Fruit fly (Drosophila melanogaster) whole organism, embryonic: ENCODE measurements around the gene Cdc45.
A peak's percentile ranks its signal among the peaks of the same experiment; 100 is the strongest.

Experiments used
- B-H1 ChIP-seq: fragments of 200-800 bp; sonication (Bioruptor generic); IDR thresholded peaks from 3 replicates; pipeline ENCODE4 v1.3.6; 2022; ENCODE audit warnings: missing biosample characterization, missing genetic modification characterization
- CG10147 ChIP-seq: fragments of 200-800 bp; sonication (Bioruptor generic); optimal IDR thresholded peaks from 2 replicates; lab custom pipeline; 2019; ENCODE audit warnings: missing biosample characterization, mild to moderate bottlenecking, missing genetic modification characterization, moderate library complexity
- CG10267 ChIP-seq: fragments of 200-800 bp; sonication (Bioruptor generic); optimal IDR thresholded peaks from 2 replicates; lab custom pipeline; 2018; ENCODE audit warnings: missing biosample characterization, mild to moderate bottlenecking, missing genetic modification characterization, moderate library complexity
- CG10274 ChIP-seq: fragments of 200-800 bp; sonication (Bioruptor generic); optimal IDR thresholded peaks from 3 replicates; lab custom pipeline; 2017; ENCODE audit warnings: missing biosample characterization, mild to moderate bottlenecking, missing genetic modification characterization
- CG11085 ChIP-seq: fragments of 200-800 bp; sonication (Bioruptor generic); IDR thresholded peaks from 2 replicates; pipeline ENCODE4 v1.3.6; 2022; ENCODE audit warnings: missing biosample characterization, missing genetic modification characterization
- CG11247 ChIP-seq: fragments of 200-800 bp; sonication (Bioruptor generic); IDR thresholded peaks from 2 replicates; pipeline ENCODE4 v1.3.6; 2022; ENCODE audit warnings: missing biosample characterization, missing genetic modification characterization
- CG11398 ChIP-seq: fragments of 200-800 bp; sonication (Bioruptor generic); optimal IDR thresholded peaks from 2 replicates; lab custom pipeline; 2016; ENCODE audit warnings: missing biosample characterization, missing genetic modification characterization
- CG12219 ChIP-seq: fragments of 200-800 bp; sonication (Bioruptor generic); optimal IDR thresholded peaks from 3 replicates; lab custom pipeline; 2018; ENCODE audit warnings: missing biosample characterization, mild to moderate bottlenecking, missing genetic modification characterization
- CG12769 ChIP-seq: fragments of 200-800 bp; sonication (Bioruptor generic); optimal IDR thresholded peaks from 2 replicates; lab custom pipeline; 2019; ENCODE audit warnings: missing biosample characterization, mild to moderate bottlenecking, missing genetic modification characterization, moderate library complexity
- CG1603 ChIP-seq: fragments of 200-800 bp; sonication (Bioruptor generic); optimal IDR thresholded peaks from 2 replicates; lab custom pipeline; 2019; ENCODE audit warnings: missing biosample characterization, mild to moderate bottlenecking, missing genetic modification characterization, moderate library complexity
- CG17385 ChIP-seq: fragments of 200-800 bp; sonication (Bioruptor generic); optimal IDR thresholded peaks from 3 replicates; lab custom pipeline; 2018; ENCODE audit warnings: missing biosample characterization, mild to moderate bottlenecking, missing genetic modification characterization
- CG17829 ChIP-seq: fragments of 200-800 bp; optimal IDR thresholded peaks from 2 replicates; lab custom pipeline; 2019; ENCODE audit warnings: missing biosample characterization, mild to moderate bottlenecking, missing genetic modification characterization, moderate library complexity
- CG17912 ChIP-seq: fragments of 200-800 bp; sonication (Bioruptor generic); optimal IDR thresholded peaks from 2 replicates; lab custom pipeline; 2018; ENCODE audit warnings: missing biosample characterization, mild to moderate bottlenecking, missing genetic modification characterization
- CG18599 ChIP-seq: fragments of 200-800 bp; sonication (Bioruptor generic); optimal IDR thresholded peaks from 3 replicates; lab custom pipeline; 2017; ENCODE audit warnings: missing biosample characterization, missing genetic modification characterization, mild to moderate bottlenecking, moderate library complexity, missing genetic modification reagents
- CG18764 ChIP-seq: fragments of 200-800 bp; sonication (Bioruptor generic); optimal IDR thresholded peaks from 3 replicates; lab custom pipeline; 2016; ENCODE audit warnings: missing biosample characterization, missing genetic modification characterization
- CG2889 ChIP-seq: fragments of 200-800 bp; sonication (Bioruptor generic); IDR thresholded peaks from 3 replicates; pipeline ENCODE4 v1.3.6; 2022; ENCODE audit warnings: missing biosample characterization, missing genetic modification characterization
- CG3847 ChIP-seq: fragments of 200-800 bp; sonication (Bioruptor generic); IDR thresholded peaks from 2 replicates; pipeline ENCODE4 v1.3.6; 2022; ENCODE audit warnings: missing biosample characterization, missing genetic modification characterization
- CG7357 ChIP-seq: fragments of 200-800 bp; sonication (Bioruptor generic); IDR thresholded peaks from 3 replicates; pipeline ENCODE4 v1.3.6; 2022; ENCODE audit warnings: missing biosample characterization, missing genetic modification characterization
- CG7556 ChIP-seq: fragments of 200-800 bp; sonication (Bioruptor generic); optimal IDR thresholded peaks from 2 replicates; lab custom pipeline; 2017; ENCODE audit warnings: missing biosample characterization, mild to moderate bottlenecking, missing genetic modification characterization
- CG8359 ChIP-seq: fragments of 200-800 bp; sonication (Bioruptor generic); optimal IDR thresholded peaks from 2 replicates; lab custom pipeline; 2017; ENCODE audit warnings: missing biosample characterization, mild to moderate bottlenecking, missing genetic modification characterization, borderline replicate concordance
- E2f1 ChIP-seq: fragments of 200-800 bp; sonication (Bioruptor generic); IDR thresholded peaks from 2 replicates; pipeline ENCODE4 v1.3.6; 2022; ENCODE audit warnings: missing biosample characterization, missing genetic modification characterization
- HLH4C ChIP-seq: fragments of 200-800 bp; sonication (Bioruptor generic); IDR thresholded peaks from 3 replicates; pipeline ENCODE4 v1.3.6; 2022; ENCODE audit warnings: missing biosample characterization, missing genetic modification characterization; ENCODE audit not compliant: partially characterized antibody
- Myb ChIP-seq: fragments of 200-800 bp; sonication (Bioruptor generic); optimal IDR thresholded peaks from 2 replicates; lab custom pipeline; 2016; ENCODE audit warnings: missing biosample characterization, missing genetic modification characterization
- NC2β ChIP-seq: fragments of 200-800 bp; sonication (Bioruptor generic); optimal IDR thresholded peaks from 2 replicates; lab custom pipeline; 2016; ENCODE audit warnings: missing biosample characterization, missing genetic modification characterization
- Oaz ChIP-seq: fragments of 200-800 bp; sonication (Bioruptor generic); IDR thresholded peaks from 2 replicates; pipeline ENCODE4 v1.3.6; 2022; ENCODE audit warnings: missing biosample characterization, missing genetic modification characterization
- Opbp ChIP-seq: fragments of 200-800 bp; sonication (Bioruptor generic); IDR thresholded peaks from 3 replicates; pipeline ENCODE4 v1.3.6; 2022; ENCODE audit warnings: missing biosample characterization, missing genetic modification characterization; ENCODE audit not compliant: partially characterized antibody
- Rx ChIP-seq: fragments of 200-800 bp; sonication (Bioruptor generic); IDR thresholded peaks from 2 replicates; pipeline ENCODE4 v1.3.6; 2022; ENCODE audit warnings: missing biosample characterization, missing genetic modification characterization
- Sry-δ ChIP-seq: fragments of 200-800 bp; sonication (Bioruptor generic); optimal IDR thresholded peaks from 2 replicates; lab custom pipeline; 2016; ENCODE audit warnings: missing biosample characterization, missing genetic modification characterization
- Taf1 ChIP-seq: fragments of 200-800 bp; sonication (Bioruptor generic); IDR thresholded peaks from 2 replicates; pipeline ENCODE4 v1.3.6; 2022; ENCODE audit warnings: missing biosample characterization, missing genetic modification characterization
- abd-A ChIP-seq: fragments of 200-800 bp; sonication (Bioruptor generic); optimal IDR thresholded peaks from 3 replicates; lab custom pipeline; 2019; ENCODE audit warnings: missing biosample characterization, mild to moderate bottlenecking, missing genetic modification characterization, moderate library complexity
- ap ChIP-seq: fragments of 200-800 bp; sonication (Bioruptor generic); IDR thresholded peaks from 2 replicates; pipeline ENCODE4 v1.3.6; 2022; ENCODE audit warnings: missing biosample characterization, missing genetic modification characterization
- chif ChIP-seq, 2 experiments: fragments of 200-800 bp; sonication (Bioruptor generic); optimal IDR thresholded peaks; 3 replicates each; lab custom pipeline; 2016; ENCODE audit warnings: missing biosample characterization in 2 of 2, missing genetic modification characterization in 2 of 2
- chinmo ChIP-seq: fragments of 200-800 bp; sonication (Bioruptor generic); IDR thresholded peaks from 4 replicates; pipeline ENCODE4 v1.3.6; 2022; ENCODE audit warnings: missing biosample characterization, missing genetic modification characterization; ENCODE audit not compliant: partially characterized antibody
- crp ChIP-seq, 2 experiments: fragments of 200-800 bp; sonication (Bioruptor generic); optimal IDR thresholded peaks; 2 replicates in 1 of 2; 3 replicates in 1 of 2; lab custom pipeline; 2017; ENCODE audit warnings: missing biosample characterization in 2 of 2, missing genetic modification characterization in 2 of 2, mild to moderate bottlenecking in 1 of 2, moderate library complexity in 1 of 2
- exex ChIP-seq: fragments of 200-800 bp; sonication (Bioruptor generic); optimal IDR thresholded peaks from 4 replicates; lab custom pipeline; 2018; ENCODE audit warnings: missing biosample characterization, mild to moderate bottlenecking, missing genetic modification characterization, moderate library complexity
- fu2 ChIP-seq: fragments of 200-800 bp; sonication (Bioruptor generic); optimal IDR thresholded peaks from 2 replicates; lab custom pipeline; 2016; ENCODE audit warnings: missing biosample characterization, missing genetic modification characterization
- grau ChIP-seq: fragments of 200-800 bp; optimal IDR thresholded peaks from 3 replicates; lab custom pipeline; 2019; ENCODE audit warnings: missing biosample characterization, mild to moderate bottlenecking, missing genetic modification characterization, moderate library complexity
- hb ChIP-seq: fragments of 200-800 bp; sonication (Bioruptor generic); IDR thresholded peaks from 3 replicates; pipeline ENCODE4 v1.3.6; 2022; ENCODE audit warnings: missing biosample characterization, missing genetic modification characterization; ENCODE audit not compliant: partially characterized antibody
- jumu ChIP-seq: fragments of 200-800 bp; sonication (Bioruptor generic); optimal IDR thresholded peaks from 3 replicates; lab custom pipeline; 2016; ENCODE audit warnings: missing biosample characterization, missing genetic modification characterization
- lov ChIP-seq, 2 experiments: fragments of 200-800 bp in 1 of 2; fragments of >200 bp in 1 of 2; sonication (Bioruptor generic) in 1 of 2; IDR thresholded peaks in 1 of 2; optimal IDR thresholded peaks in 1 of 2; 2 replicates in 1 of 2; 3 replicates in 1 of 2; pipeline versions ENCODE4 v1.3.6 to Lab custom; 2017 to 2022; ENCODE audit warnings: missing biosample characterization in 1 of 2, missing genetic modification characterization in 1 of 2
- luna ChIP-seq: fragments of 200-800 bp; sonication (Bioruptor generic); optimal IDR thresholded peaks from 2 replicates; lab custom pipeline; 2016; ENCODE audit warnings: missing biosample characterization, missing genetic modification characterization
- nmo ChIP-seq: fragments of 200-800 bp; sonication (Bioruptor generic); optimal IDR thresholded peaks from 2 replicates; lab custom pipeline; 2018; ENCODE audit warnings: missing biosample characterization, mild to moderate bottlenecking, missing genetic modification characterization, moderate library complexity
- org-1 ChIP-seq: fragments of 200-800 bp; sonication (Bioruptor generic); optimal IDR thresholded peaks from 2 replicates; lab custom pipeline; 2017; ENCODE audit warnings: missing biosample characterization, missing genetic modification characterization
- psq ChIP-seq: fragments of 200-800 bp; sonication (Bioruptor generic); optimal IDR thresholded peaks from 2 replicates; lab custom pipeline; 2017; ENCODE audit warnings: missing biosample characterization, missing genetic modification characterization
- repo ChIP-seq: fragments of 200-800 bp; sonication (Bioruptor generic); optimal IDR thresholded peaks from 2 replicates; lab custom pipeline; 2016; ENCODE audit warnings: missing biosample characterization, missing genetic modification characterization
- rib ChIP-seq: fragments of 200-800 bp; sonication (Bioruptor generic); IDR thresholded peaks from 2 replicates; pipeline ENCODE4 v1.3.6; 2022; ENCODE audit warnings: missing biosample characterization, missing genetic modification characterization
- seq ChIP-seq: fragments of 200-800 bp; sonication (Bioruptor generic); IDR thresholded peaks from 2 replicates; pipeline ENCODE4 v1.3.6; 2022; ENCODE audit warnings: missing biosample characterization, missing genetic modification characterization
- tll ChIP-seq, 2 experiments: fragments of 200-800 bp in 1 of 2; fragments of >200 bp in 1 of 2; sonication (Bioruptor generic) in 1 of 2; optimal IDR thresholded peaks; 2 replicates each; lab custom pipeline; 2017 to 2019; ENCODE audit warnings: missing biosample characterization in 2 of 2, missing genetic modification characterization in 2 of 2, mild to moderate bottlenecking in 1 of 2, moderate library complexity in 1 of 2
- ttk ChIP-seq: fragments of 200-800 bp; sonication (Bioruptor generic); IDR thresholded peaks from 2 replicates; pipeline ENCODE4 v2.1.2; 2022; ENCODE audit warnings: missing biosample characterization, missing genetic modification characterization
- wdn ChIP-seq: fragments of 200-800 bp; sonication (Bioruptor generic); IDR thresholded peaks from 2 replicates; pipeline ENCODE4 v1.3.6; 2022; ENCODE audit warnings: missing biosample characterization, missing genetic modification characterization

Cdc45 gene

DNA sequence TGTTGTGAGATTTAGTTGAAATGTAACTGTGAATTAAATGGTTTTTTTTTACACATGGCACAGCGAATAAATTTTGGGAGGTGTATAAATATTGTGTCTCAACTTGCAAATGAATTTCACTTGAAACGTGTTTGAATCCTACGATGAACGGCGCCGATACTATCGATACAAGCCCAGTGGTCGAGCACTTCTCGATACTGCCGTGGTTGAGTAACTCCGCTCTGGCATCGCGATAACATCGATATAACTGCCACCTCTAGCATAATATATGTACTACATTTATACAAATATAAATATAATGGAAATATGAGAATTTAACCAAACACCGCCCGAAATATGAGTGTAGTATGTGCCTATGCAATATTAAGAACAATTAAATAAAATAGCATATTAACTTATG lies 2.7 kb upstream of the Cdc45 start (continued):
- no peak for TF ChIP-seq luna
- TF ChIP-seq NC2β (GFP tag; lab: Kevin White, UChicago), result no peak
- TF ChIP-seq CG17829 (tag; lab: Kevin White, UChicago), result peak; percentile 25
- TF ChIP-seq Sry-δ (GFP tag; lab: Kevin White, UChicago), result peak; percentile 96
- no peak for TF ChIP-seq chif (GFP tag; optimal IDR thresholded peaks at IDR 0.05; lab: Kevin White, UChicago)
- no peak for TF ChIP-seq CG12219 (GFP tag; lab: Kevin White, UChicago)
- no peak for TF ChIP-seq abd-A (tag; lab: Kevin White, UChicago)
- no peak for TF ChIP-seq org-1 (GFP tag; lab: Kevin White, UChicago)
- no peak for TF ChIP-seq CG7556
- TF ChIP-seq CG1603 (tag; lab: Kevin White, UChicago), result peak; percentile 76
- TF ChIP-seq CG18599 (GFP tag; lab: Kevin White, UChicago), result no peak
- TF ChIP-seq CG8359 (GFP tag; lab: Kevin White, UChicago), result no peak
- no peak for TF ChIP-seq Oaz (GFP tag; lab: Robert Waterston, UW)
- TF ChIP-seq CG10147 (GFP tag; lab: Kevin White, UChicago), result no peak
- TF ChIP-seq CG2889 (GFP tag; lab: Robert Waterston, UW), result no peak
- peak; percentile 59; the same call in 1 of the 2 replicates for TF ChIP-seq CG3847
- no peak for TF ChIP-seq CG11247
- TF ChIP-seq ap (GFP tag; lab: Robert Waterston, UW), result no peak
- TF ChIP-seq chinmo (GFP tag; lab: Robert Waterston, UW), result peak; percentile 99
- no peak for TF ChIP-seq Rx
- TF ChIP-seq crp (GFP tag; optimal IDR thresholded peaks at IDR 0.05; lab: Kevin White, UChicago), result peak in 1 of 2 experiments; percentile 24
- no peak for TF ChIP-seq CG7357 (GFP tag; lab: Robert Waterston, UW)
- peak; percentile 51; the same call in 1 of the 2 replicates for TF ChIP-seq rib (GFP tag; lab: Robert Waterston, UW)
- peak; percentile 9 for TF ChIP-seq grau (tag; lab: Kevin White, UChicago)
- TF ChIP-seq fu2 (GFP tag; lab: Kevin White, UChicago), result no peak
- TF ChIP-seq CG12769 (tag; lab: Kevin White, UChicago), result no peak
- TF ChIP-seq jumu (GFP tag; lab: Kevin White, UChicago), result peak; percentile 7
- TF ChIP-seq lov (optimal IDR thresholded peaks at IDR 0.05; lab: Kevin White, UChicago), result no peak
- TF ChIP-seq lov (GFP tag; IDR thresholded peaks at IDR 0.05; lab: Robert Waterston, UW), result no peak
- TF ChIP-seq HLH4C, result peak; percentile 94
- TF ChIP-seq CG18764 (GFP tag; lab: Kevin White, UChicago), result no peak
- TF ChIP-seq CG17912, result no peak
- peak; percentile 21; the same call in 1 of the 2 replicates for TF ChIP-seq Taf1 (GFP tag; lab: Robert Waterston, UW)
- no peak for TF ChIP-seq tll (GFP tag; optimal IDR thresholded peaks at IDR 0.05; lab: Kevin White, UChicago)
- TF ChIP-seq Opbp (GFP tag; lab: Robert Waterston, UW), result peak; percentile 99
- peak; percentile 37; the same call in 1 of the 2 replicates for TF ChIP-seq CG11085 (GFP tag; lab: Robert Waterston, UW)
- TF ChIP-seq CG11398 (GFP tag; lab: Kevin White, UChicago), result no peak
- TF ChIP-seq wdn (GFP tag; lab: Robert Waterston, UW), result no peak
- peak; percentile 45 for TF ChIP-seq nmo (GFP tag; lab: Kevin White, UChicago)
- peak; percentile 98 for TF ChIP-seq hb (GFP tag; lab: Robert Waterston, UW)
- no peak for TF ChIP-seq psq
- no peak for TF ChIP-seq seq (GFP tag; lab: Robert Waterston, UW)
- no peak for TF ChIP-seq CG10274 (GFP tag; lab: Kevin White, UChicago)
- TF ChIP-seq B-H1, result no peak
- TF ChIP-seq CG10267, result peak; percentile 29
- no peak for TF ChIP-seq exex
- peak; percentile 49; the same call in 1 of the 2 replicates for TF ChIP-seq E2f1 (GFP tag; lab: Robert Waterston, UW)
- peak; percentile 16 for TF ChIP-seq Myb (GFP tag; lab: Kevin White, UChicago)
- no peak for TF ChIP-seq repo
- TF ChIP-seq ttk (GFP tag; lab: Robert Waterston, UW), result no peak
- no peak for TF ChIP-seq CG17385 (GFP tag; lab: Kevin White, UChicago)
